Fruit fly (Drosophila melanogaster) whole organism, adult: ENCODE data around the gene CG5004.
A peak's percentile ranks its signal among the peaks of the same experiment; 100 is the strongest.

Experiments
- CG1620 ChIP-seq: fragments of 200-800 bp; sonication (Bioruptor generic); optimal IDR thresholded peaks from 2 replicates; lab custom pipeline; 2016; ENCODE audit warnings: missing biosample characterization, missing genetic modification characterization
- Clk ChIP-seq: fragments of 200-800 bp; sonication (Bioruptor generic); optimal IDR thresholded peaks from 2 replicates; lab custom pipeline; 2017; ENCODE audit warnings: missing biosample characterization, missing genetic modification characterization
- pad ChIP-seq: fragments of 200-800 bp; sonication (Bioruptor generic); optimal IDR thresholded peaks from 3 replicates; lab custom pipeline; 2017; ENCODE audit warnings: missing biosample characterization, missing genetic modification characterization, mild to moderate bottlenecking, moderate library complexity, missing genetic modification reagents

DNA sequence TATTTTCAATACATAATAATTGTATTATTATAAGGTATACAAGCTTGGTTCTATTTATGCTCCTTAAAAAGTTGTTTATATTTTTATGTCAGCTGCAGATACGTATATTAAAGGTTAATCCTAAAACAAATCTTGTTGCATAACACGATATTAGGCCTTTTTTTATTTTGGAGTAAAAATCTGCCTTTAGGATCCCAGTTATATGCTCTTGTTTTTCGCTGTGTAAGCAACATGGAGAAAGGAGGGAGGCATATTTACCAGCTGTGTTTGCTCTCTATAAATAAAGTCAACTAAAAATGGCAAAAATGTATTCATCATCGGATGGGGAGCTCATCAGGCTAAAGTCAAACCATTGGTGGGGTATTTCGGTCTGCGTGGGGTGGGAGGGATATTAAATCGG lies 14.2 kb downstream of the CG5004 start:
- TF ChIP-seq CG1620 (GFP tag; lab: Kevin White, UChicago) (no peak), pad (GFP tag; lab: Kevin White, UChicago) (peak; percentile 28), Clk (no peak)
